Fruit fly (Drosophila melanogaster) whole organism, embryonic: ENCODE results near the gene Pde11.

Experiments used
- ATbp ChIP-seq: fragments of 200-800 bp; sonication (Bioruptor generic); optimal IDR thresholded peaks from 2 replicates; lab custom pipeline; 2017; ENCODE audit warnings: missing biosample characterization, mild to moderate bottlenecking, missing genetic modification characterization, missing genetic modification reagents
- Adf1 ChIP-seq: fragments of 200-800 bp; sonication (Bioruptor generic); IDR thresholded peaks from 2 replicates; pipeline ENCODE4 v1.3.6; 2022; ENCODE audit warnings: missing biosample characterization, missing genetic modification characterization
- Asciz ChIP-seq: fragments of 200-800 bp; sonication (Bioruptor generic); optimal IDR thresholded peaks from 2 replicates; lab custom pipeline; 2017; ENCODE audit warnings: missing biosample characterization, mild to moderate bottlenecking, missing genetic modification characterization, missing genetic modification reagents
- Bgb ChIP-seq: fragments of 200-800 bp; sonication (Bioruptor generic); IDR thresholded peaks from 2 replicates; pipeline ENCODE4 v1.3.6; 2022; ENCODE audit warnings: missing biosample characterization, missing genetic modification characterization; ENCODE audit not compliant: partially characterized antibody
- CG11456 ChIP-seq: fragments of 200-800 bp; sonication (Bioruptor generic); IDR thresholded peaks from 3 replicates; pipeline ENCODE4 v1.3.6; 2022; ENCODE audit warnings: missing biosample characterization, missing genetic modification characterization
- CG12236 ChIP-seq: fragments of 200-800 bp; sonication (Bioruptor generic); optimal IDR thresholded peaks from 2 replicates; lab custom pipeline; 2016; ENCODE audit warnings: missing biosample characterization, missing genetic modification characterization
- CG13894 ChIP-seq: fragments of 200-800 bp; sonication (Bioruptor generic); optimal IDR thresholded peaks from 3 replicates; lab custom pipeline; 2018; ENCODE audit warnings: missing biosample characterization, mild to moderate bottlenecking, missing genetic modification characterization, moderate library complexity
- CG15514 ChIP-seq: fragments of 200-800 bp; sonication (Bioruptor generic); optimal IDR thresholded peaks from 3 replicates; lab custom pipeline; 2017; ENCODE audit warnings: missing biosample characterization, missing genetic modification characterization, mild to moderate bottlenecking, moderate library complexity, missing genetic modification reagents
- CG18262 ChIP-seq: fragments of 200-800 bp; optimal IDR thresholded peaks from 3 replicates; lab custom pipeline; 2019; ENCODE audit warnings: missing biosample characterization, mild to moderate bottlenecking, missing genetic modification characterization, moderate library complexity
- CG18599 ChIP-seq: fragments of 200-800 bp; sonication (Bioruptor generic); optimal IDR thresholded peaks from 3 replicates; lab custom pipeline; 2017; ENCODE audit warnings: missing biosample characterization, missing genetic modification characterization, mild to moderate bottlenecking, moderate library complexity, missing genetic modification reagents
- CG2199 ChIP-seq: fragments of 200-800 bp; sonication (Bioruptor generic); IDR thresholded peaks from 3 replicates; pipeline ENCODE4 v1.3.6; 2022; ENCODE audit warnings: missing biosample characterization, missing genetic modification characterization
- CG30020 ChIP-seq: fragments of 200-800 bp; optimal IDR thresholded peaks from 2 replicates; lab custom pipeline; 2019; ENCODE audit warnings: missing biosample characterization, mild to moderate bottlenecking, missing genetic modification characterization, moderate library complexity
- CG3281 ChIP-seq: fragments of 200-800 bp; sonication (Bioruptor generic); optimal IDR thresholded peaks from 3 replicates; lab custom pipeline; 2017; ENCODE audit warnings: missing biosample characterization, mild to moderate bottlenecking, missing genetic modification characterization
- CG5180 ChIP-seq: fragments of 200-800 bp; sonication (Bioruptor generic); optimal IDR thresholded peaks from 3 replicates; lab custom pipeline; 2017; ENCODE audit warnings: missing biosample characterization, missing genetic modification characterization, mild to moderate bottlenecking, moderate library complexity, missing genetic modification reagents
- CG6813 ChIP-seq: fragments of 200-800 bp; sonication (Bioruptor generic); optimal IDR thresholded peaks from 2 replicates; lab custom pipeline; 2017; ENCODE audit warnings: missing biosample characterization, missing genetic modification characterization, mild to moderate bottlenecking, moderate library complexity, missing genetic modification reagents
- CG7928 ChIP-seq: fragments of 200-800 bp; sonication (Bioruptor generic); optimal IDR thresholded peaks from 2 replicates; lab custom pipeline; 2017; ENCODE audit warnings: missing biosample characterization, mild to moderate bottlenecking, missing genetic modification characterization
- CG8281 ChIP-seq: fragments of 200-800 bp; sonication (Bioruptor generic); optimal IDR thresholded peaks from 2 replicates; lab custom pipeline; 2018; ENCODE audit warnings: missing biosample characterization, mild to moderate bottlenecking, missing genetic modification characterization, moderate library complexity
- CG8765 ChIP-seq: fragments of 200-800 bp; sonication (Bioruptor generic); IDR thresholded peaks from 2 replicates; pipeline ENCODE4 v1.3.6; 2022; ENCODE audit warnings: missing biosample characterization, missing genetic modification characterization
- CTCF ChIP-seq: fragments of 200-800 bp; sonication (Bioruptor generic); optimal IDR thresholded peaks from 2 replicates; lab custom pipeline; 2017; ENCODE audit warnings: missing biosample characterization, mild to moderate bottlenecking, missing genetic modification characterization, moderate library complexity
- Deaf1 ChIP-seq: fragments of 200-800 bp; optimal IDR thresholded peaks from 3 replicates; lab custom pipeline; 2019; ENCODE audit warnings: missing biosample characterization, mild to moderate bottlenecking, missing genetic modification characterization, moderate library complexity
- Dll ChIP-seq: fragments of 200-800 bp; sonication (Bioruptor generic); IDR thresholded peaks from 4 replicates; pipeline ENCODE4 v1.3.6; 2022; ENCODE audit warnings: missing biosample characterization, missing genetic modification characterization; ENCODE audit not compliant: partially characterized antibody
- E2f2 ChIP-seq: fragments of 200-800 bp; sonication (Bioruptor generic); IDR thresholded peaks from 2 replicates; pipeline ENCODE4 v1.3.6; 2022; ENCODE audit warnings: missing biosample characterization, missing genetic modification characterization
- Ets65A ChIP-seq: fragments of 200-800 bp; sonication (Bioruptor generic); peaks from one replicate; lab custom pipeline; 2016; ENCODE audit warnings: missing biosample characterization, missing genetic modification characterization
- HLH4C ChIP-seq: fragments of 200-800 bp; sonication (Bioruptor generic); IDR thresholded peaks from 3 replicates; pipeline ENCODE4 v1.3.6; 2022; ENCODE audit warnings: missing biosample characterization, missing genetic modification characterization; ENCODE audit not compliant: partially characterized antibody
- Hmr ChIP-seq: fragments of 200-800 bp; sonication (Bioruptor generic); optimal IDR thresholded peaks from 3 replicates; lab custom pipeline; 2017; ENCODE audit warnings: mild to moderate bottlenecking, missing biosample characterization, missing genetic modification reagents, missing genetic modification characterization
- Med ChIP-seq: fragments of 200-800 bp; sonication (Bioruptor generic); peaks from one replicate; lab custom pipeline; 2016; ENCODE audit warnings: missing biosample characterization, missing genetic modification characterization, mild to moderate bottlenecking, inconsistent platforms, moderate library complexity
- Mes4 ChIP-seq: fragments of 200-800 bp; sonication (Bioruptor generic); optimal IDR thresholded peaks from 2 replicates; lab custom pipeline; 2016; ENCODE audit warnings: missing biosample characterization, missing genetic modification characterization
- Nf-YB ChIP-seq: fragments of 200-800 bp; sonication (Bioruptor generic); optimal IDR thresholded peaks from 3 replicates; lab custom pipeline; 2019; ENCODE audit warnings: missing biosample characterization, mild to moderate bottlenecking, missing genetic modification characterization, moderate library complexity
- Sox102F ChIP-seq: fragments of 200-800 bp; sonication (Bioruptor generic); optimal IDR thresholded peaks from 2 replicates; lab custom pipeline; 2018; ENCODE audit warnings: missing biosample characterization, mild to moderate bottlenecking, missing genetic modification characterization, moderate library complexity
- Ssrp ChIP-seq: fragments of 200-800 bp; sonication (Bioruptor generic); optimal IDR thresholded peaks from 2 replicates; lab custom pipeline; 2018; ENCODE audit warnings: missing biosample characterization, mild to moderate bottlenecking, missing genetic modification characterization, moderate library complexity
- amos ChIP-seq: fragments of 200-800 bp; sonication (Bioruptor generic); IDR thresholded peaks from 2 replicates; pipeline ENCODE4 v1.3.6; 2022; ENCODE audit warnings: missing biosample characterization, missing genetic modification characterization; ENCODE audit not compliant: partially characterized antibody
- cad ChIP-seq: fragments of >200 bp; optimal IDR thresholded peaks from 2 replicates; lab custom pipeline; 2017; ENCODE audit warnings: missing biosample characterization, missing genetic modification characterization
- chif ChIP-seq, 2 experiments: fragments of 200-800 bp; sonication (Bioruptor generic); optimal IDR thresholded peaks; 3 replicates each; lab custom pipeline; 2016; ENCODE audit warnings: missing biosample characterization in 2 of 2, missing genetic modification characterization in 2 of 2
- ci ChIP-seq: fragments of 200-800 bp; sonication (Bioruptor generic); IDR thresholded peaks from 3 replicates; pipeline ENCODE4 v1.3.6; 2022; ENCODE audit warnings: missing biosample characterization, missing genetic modification characterization
- crp ChIP-seq, 2 experiments: fragments of 200-800 bp; sonication (Bioruptor generic); optimal IDR thresholded peaks; 2 replicates in 1 of 2; 3 replicates in 1 of 2; lab custom pipeline; 2017; ENCODE audit warnings: missing biosample characterization in 2 of 2, missing genetic modification characterization in 2 of 2, mild to moderate bottlenecking in 1 of 2, moderate library complexity in 1 of 2
- disco-r ChIP-seq: fragments of 200-800 bp; sonication (Bioruptor generic); optimal IDR thresholded peaks from 2 replicates; lab custom pipeline; 2016; ENCODE audit warnings: missing biosample characterization, missing genetic modification characterization
- ewg ChIP-seq: fragments of 200-800 bp; sonication (Bioruptor generic); optimal IDR thresholded peaks from 3 replicates; lab custom pipeline; 2017; ENCODE audit warnings: mild to moderate bottlenecking, missing biosample characterization, missing genetic modification reagents, missing genetic modification characterization
- eyg ChIP-seq: fragments of 200-800 bp; sonication (Bioruptor generic); optimal IDR thresholded peaks from 3 replicates; lab custom pipeline; 2016; ENCODE audit warnings: missing biosample characterization, missing genetic modification characterization
- gcm ChIP-seq: fragments of 200-800 bp; sonication (Bioruptor generic); optimal IDR thresholded peaks from 2 replicates; lab custom pipeline; 2019; ENCODE audit warnings: missing biosample characterization, mild to moderate bottlenecking, missing genetic modification characterization, moderate library complexity
- lab ChIP-seq: fragments of 200-800 bp; sonication (Bioruptor generic); optimal IDR thresholded peaks from 3 replicates; lab custom pipeline; 2017; ENCODE audit warnings: missing biosample characterization, missing genetic modification characterization, mild to moderate bottlenecking, moderate library complexity, missing genetic modification reagents
- nau ChIP-seq: fragments of 200-800 bp; sonication (Bioruptor generic); optimal IDR thresholded peaks from 3 replicates; lab custom pipeline; 2017; ENCODE audit warnings: missing biosample characterization, mild to moderate bottlenecking, missing genetic modification characterization, missing genetic modification reagents
- ro ChIP-seq: fragments of 200-800 bp; sonication (Bioruptor generic); IDR thresholded peaks from 2 replicates; pipeline ENCODE4 v1.3.6; 2022; ENCODE audit warnings: missing biosample characterization, missing genetic modification characterization
- schlank ChIP-seq: fragments of 200-800 bp; sonication (Bioruptor generic); optimal IDR thresholded peaks from 2 replicates; lab custom pipeline; 2018; ENCODE audit warnings: missing biosample characterization, mild to moderate bottlenecking, missing genetic modification characterization
- sens ChIP-seq: fragments of 200-800 bp; sonication (Bioruptor generic); peaks from one replicate; lab custom pipeline; 2016; ENCODE audit warnings: missing biosample characterization, missing genetic modification characterization
- sima ChIP-seq: fragments of 200-800 bp; sonication (Bioruptor generic); optimal IDR thresholded peaks from 2 replicates; lab custom pipeline; 2016; ENCODE audit warnings: missing biosample characterization, missing genetic modification characterization
- stwl ChIP-seq: fragments of 200-800 bp; sonication (Bioruptor generic); optimal IDR thresholded peaks from 3 replicates; lab custom pipeline; 2018; ENCODE audit warnings: missing biosample characterization, mild to moderate bottlenecking, missing genetic modification characterization, moderate library complexity

Pde11 gene

DNA sequence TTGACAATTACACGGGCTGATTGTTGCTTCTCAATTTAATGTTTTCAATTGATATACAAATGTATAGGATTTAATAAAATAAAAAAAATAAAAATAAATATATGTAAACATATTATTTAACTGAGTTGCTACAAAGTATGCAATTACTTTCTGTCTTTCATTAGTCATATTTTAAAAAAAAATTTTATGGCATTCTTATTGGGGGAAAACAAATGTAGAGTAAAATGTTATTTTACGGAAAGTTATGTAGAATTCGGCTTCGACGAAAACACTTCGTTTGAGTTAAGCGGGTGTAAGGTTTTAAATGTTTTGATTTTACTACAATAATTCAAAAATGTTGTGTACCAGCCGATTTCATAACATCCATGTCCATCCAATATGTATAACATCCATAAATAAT lies 76.7 kb downstream of the Pde11 start:
- TF ChIP-seq CG30020 (no peak), CTCF (GFP tag; lab: Kevin White, UChicago) (peak; percentile 73), Nf-YB (GFP tag; lab: Kevin White, UChicago) (no peak), CG2199 (GFP tag; lab: Robert Waterston, UW) (0 out of 3 replicates have a peak, but pooled peaks have one; percentile 53), Bgb (peak; percentile 66), crp (GFP tag; optimal IDR thresholded peaks at IDR 0.05; lab: Kevin White, UChicago) (no peak), amos (GFP tag; lab: Robert Waterston, UW) (peak; percentile 32; the same call in 1 of the 2 replicates), disco-r (GFP tag; lab: Kevin White, UChicago) (no peak), stwl (tag; lab: Kevin White, UChicago) (peak; percentile 37)
- TF ChIP-seq, all 482 proteins: peak for 5

DNA sequence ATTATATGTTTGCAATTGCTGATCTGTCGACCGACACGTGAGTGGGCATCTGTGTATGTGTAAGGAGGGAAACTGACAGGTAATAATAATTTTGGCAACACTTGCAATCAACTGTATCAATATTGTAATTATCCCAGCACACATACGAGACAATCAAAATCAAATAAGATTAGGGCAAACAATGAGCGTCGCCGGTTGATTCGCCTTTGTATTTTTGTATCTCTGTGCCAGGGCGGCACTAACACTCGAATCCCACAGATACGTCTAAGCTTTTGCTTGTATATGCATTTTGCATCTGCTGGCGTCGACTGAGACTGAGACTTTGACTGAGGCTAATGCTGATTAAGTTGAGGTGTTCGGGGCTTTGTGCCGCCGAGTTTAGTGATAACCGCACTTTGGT lies 81.0 kb downstream of the Pde11 start, which contains the start of gene Ugt301D1:
TSS of gene Ugt301D1 (plus strand) at position 380 of the 400 bp plus-strand sequence.
- TF ChIP-seq E2f2 (GFP tag; lab: Robert Waterston, UW), result no peak
- TF ChIP-seq CG15514 (GFP tag; lab: Kevin White, UChicago), result peak; percentile 28
- TF ChIP-seq Adf1 (GFP tag; lab: Robert Waterston, UW), result peak; percentile 15; the same call in 1 of the 2 replicates
- TF ChIP-seq nau (GFP tag; lab: Kevin White, UChicago), result peak; percentile 20
- TF ChIP-seq chif (GFP tag; optimal IDR thresholded peaks at IDR 0.05; lab: Kevin White, UChicago), result no peak
- TF ChIP-seq eyg (GFP tag; lab: Kevin White, UChicago), result no peak
- TF ChIP-seq Asciz (GFP tag; lab: Kevin White, UChicago), result peak; percentile 7
- peak; percentile 59 for TF ChIP-seq Med (GFP tag; lab: Kevin White, UChicago)
- TF ChIP-seq CG6813 (GFP tag; lab: Kevin White, UChicago), result peak; percentile 16
- TF ChIP-seq CG18599, result peak; percentile 39
- 0 out of 3 replicates have a peak, but pooled peaks have one; percentile 33 for TF ChIP-seq ci (GFP tag; lab: Robert Waterston, UW)
- no peak for TF ChIP-seq CG12236
- no peak for TF ChIP-seq Mes4 (GFP tag; lab: Kevin White, UChicago)
- peak; percentile 47 for TF ChIP-seq sens (GFP tag; lab: Kevin White, UChicago)
- peak; percentile 31 for TF ChIP-seq CG3281 (GFP tag; lab: Kevin White, UChicago)
- peak; percentile 6 for TF ChIP-seq ATbp (GFP tag; lab: Kevin White, UChicago)
- TF ChIP-seq lab (GFP tag; lab: Kevin White, UChicago), result peak; percentile 51
- TF ChIP-seq, all 482 proteins: peak for 12

DNA sequence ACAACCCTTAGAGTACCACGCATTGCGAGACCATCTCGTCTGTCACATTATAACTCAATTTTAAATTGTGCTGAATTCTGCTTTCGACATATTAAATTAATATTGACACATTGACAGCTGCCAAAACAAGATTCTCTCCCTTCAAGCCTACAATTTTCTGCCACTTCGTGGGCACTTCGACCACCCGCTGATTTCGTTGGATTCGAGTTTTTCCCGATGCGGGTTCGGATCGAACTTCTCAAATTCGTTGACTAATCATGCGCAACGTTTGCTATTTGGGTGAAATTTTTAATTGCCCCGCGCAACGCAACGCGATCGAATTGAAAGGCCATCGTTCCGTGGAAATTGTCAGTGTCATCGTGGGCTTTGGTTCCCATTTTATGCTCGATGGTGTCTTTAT lies 83.2 kb downstream of the Pde11 start:
- TF ChIP-seq CG13894, result peak; percentile 42
- TF ChIP-seq cad (GFP tag; lab: Kevin White, UChicago), result no peak
- peak; percentile 15 for TF ChIP-seq CG3281 (GFP tag; lab: Kevin White, UChicago)
- TF ChIP-seq HLH4C, result no peak
- TF ChIP-seq Deaf1 (tag; lab: Kevin White, UChicago), result peak; percentile 50
- TF ChIP-seq Ets65A (GFP tag; lab: Kevin White, UChicago), result peak; percentile 17
- no peak for TF ChIP-seq ewg
- peak; percentile 47 for TF ChIP-seq Med (GFP tag; lab: Kevin White, UChicago)
- TF ChIP-seq sima (GFP tag; lab: Kevin White, UChicago), result no peak
- TF ChIP-seq CG8765, result no peak
- no peak for TF ChIP-seq Ssrp (tag; lab: Kevin White, UChicago)
- TF ChIP-seq ro (GFP tag; lab: Robert Waterston, UW), result no peak
- no peak for TF ChIP-seq CG18262 (tag; lab: Kevin White, UChicago)
- TF ChIP-seq CG15514 (GFP tag; lab: Kevin White, UChicago), result peak; percentile 6
- peak; percentile 67 for TF ChIP-seq CG8281 (tag; lab: Kevin White, UChicago)
- TF ChIP-seq gcm (GFP tag; lab: Kevin White, UChicago), result peak; percentile 77
- no peak for TF ChIP-seq CG7928 (GFP tag; lab: Kevin White, UChicago)
- TF ChIP-seq CG11456 (GFP tag; lab: Robert Waterston, UW), result no peak
- TF ChIP-seq Dll (GFP tag; lab: Robert Waterston, UW), result no peak
- TF ChIP-seq CG5180 (GFP tag; lab: Kevin White, UChicago), result peak; percentile 20
- TF ChIP-seq schlank (tag; lab: Kevin White, UChicago), result peak; percentile 8
- peak; percentile 23 for TF ChIP-seq Hmr (GFP tag; lab: Kevin White, UChicago)
- TF ChIP-seq Sox102F (GFP tag; lab: Kevin White, UChicago), result no peak
- peak; percentile 1 for TF ChIP-seq CG6813 (GFP tag; lab: Kevin White, UChicago)
- TF ChIP-seq lab (GFP tag; lab: Kevin White, UChicago), result peak; percentile 49
- no peak for TF ChIP-seq CTCF (GFP tag; lab: Kevin White, UChicago)
